Fruit fly (Drosophila melanogaster) whole organism, embryonic: ENCODE results near the gene Drsl4.

ENCODE experiments used
- Antp ChIP-seq: fragments of 200-800 bp; sonication (Bioruptor generic); optimal IDR thresholded peaks from 3 replicates; lab custom pipeline; 2016; ENCODE audit warnings: missing biosample characterization, missing genetic modification characterization
- B-H1 ChIP-seq: fragments of 200-800 bp; sonication (Bioruptor generic); IDR thresholded peaks from 3 replicates; pipeline ENCODE4 v1.3.6; 2022; ENCODE audit warnings: missing biosample characterization, missing genetic modification characterization
- CG10543 ChIP-seq: fragments of 200-800 bp; sonication (Bioruptor generic); optimal IDR thresholded peaks from 3 replicates; lab custom pipeline; 2017; ENCODE audit warnings: missing biosample characterization, mild to moderate bottlenecking, missing genetic modification characterization, moderate library complexity
- CG10979 ChIP-seq: fragments of 200-800 bp; sonication (Bioruptor generic); optimal IDR thresholded peaks from 2 replicates; lab custom pipeline; 2018; ENCODE audit warnings: missing biosample characterization, mild to moderate bottlenecking, missing genetic modification characterization, moderate library complexity
- CG12744 ChIP-seq: fragments of 200-800 bp; sonication (Bioruptor generic); optimal IDR thresholded peaks from 2 replicates; lab custom pipeline; 2016; ENCODE audit warnings: missing biosample characterization, missing genetic modification characterization
- CG16779 ChIP-seq: fragments of 200-800 bp; sonication (Bioruptor generic); IDR thresholded peaks from 2 replicates; pipeline ENCODE4 v1.3.6; 2022; ENCODE audit warnings: missing biosample characterization, missing genetic modification characterization
- CG2678 ChIP-seq: fragments of 200-800 bp; sonication (Bioruptor generic); optimal IDR thresholded peaks from 3 replicates; lab custom pipeline; 2019; ENCODE audit warnings: missing biosample characterization, mild to moderate bottlenecking, missing genetic modification characterization, moderate library complexity
- CG2875 ChIP-seq: fragments of 200-800 bp; sonication (Bioruptor generic); optimal IDR thresholded peaks from 2 replicates; lab custom pipeline; 2017; ENCODE audit warnings: missing biosample characterization, mild to moderate bottlenecking, missing genetic modification characterization, missing genetic modification reagents
- CG30020 ChIP-seq: fragments of 200-800 bp; optimal IDR thresholded peaks from 2 replicates; lab custom pipeline; 2019; ENCODE audit warnings: missing biosample characterization, mild to moderate bottlenecking, missing genetic modification characterization, moderate library complexity
- CG31441 ChIP-seq: fragments of 200-800 bp; sonication (Bioruptor generic); IDR thresholded peaks from 2 replicates; pipeline ENCODE4 v1.3.6; 2022; ENCODE audit warnings: missing biosample characterization, missing genetic modification characterization
- CG3847 ChIP-seq: fragments of 200-800 bp; sonication (Bioruptor generic); IDR thresholded peaks from 2 replicates; pipeline ENCODE4 v1.3.6; 2022; ENCODE audit warnings: missing biosample characterization, missing genetic modification characterization
- CG4282 ChIP-seq: fragments of 200-800 bp; sonication (Bioruptor generic); optimal IDR thresholded peaks from 2 replicates; lab custom pipeline; 2016; ENCODE audit warnings: missing biosample characterization, missing genetic modification characterization
- CG4730 ChIP-seq: fragments of 200-800 bp; sonication (Bioruptor generic); IDR thresholded peaks from 2 replicates; pipeline ENCODE4 v1.3.6; 2022; ENCODE audit warnings: missing biosample characterization, missing genetic modification characterization
- CG4854 ChIP-seq: fragments of 200-800 bp; sonication (Bioruptor generic); optimal IDR thresholded peaks from 2 replicates; lab custom pipeline; 2016; ENCODE audit warnings: missing biosample characterization, missing genetic modification characterization, inconsistent platforms
- CG6175 ChIP-seq: fragments of 200-800 bp; sonication (Bioruptor generic); IDR thresholded peaks from 3 replicates; pipeline ENCODE4 v1.3.6; 2022; ENCODE audit warnings: missing biosample characterization, missing genetic modification characterization
- CG6272 ChIP-seq: fragments of 200-800 bp; sonication (Bioruptor generic); IDR thresholded peaks from 2 replicates; pipeline ENCODE4 v1.3.6; 2022; ENCODE audit warnings: missing biosample characterization, missing genetic modification characterization
- CG6791 ChIP-seq: fragments of 200-800 bp; sonication (Bioruptor generic); IDR thresholded peaks from 3 replicates; pipeline ENCODE4 v1.3.6; 2022; ENCODE audit warnings: missing biosample characterization, missing genetic modification characterization; ENCODE audit not compliant: partially characterized antibody
- CG7357 ChIP-seq: fragments of 200-800 bp; sonication (Bioruptor generic); IDR thresholded peaks from 3 replicates; pipeline ENCODE4 v1.3.6; 2022; ENCODE audit warnings: missing biosample characterization, missing genetic modification characterization
- CG9609 ChIP-seq: fragments of 200-800 bp; sonication (Bioruptor generic); optimal IDR thresholded peaks from 3 replicates; lab custom pipeline; 2016; ENCODE audit warnings: missing biosample characterization, missing genetic modification characterization
- CkIIα-i1 ChIP-seq: fragments of 200-800 bp; sonication (Bioruptor generic); IDR thresholded peaks from 2 replicates; pipeline ENCODE4 v1.3.6; 2022; ENCODE audit warnings: missing biosample characterization, missing genetic modification characterization
- Doc2 ChIP-seq: fragments of 200-800 bp; sonication (Bioruptor generic); IDR thresholded peaks from 2 replicates; pipeline ENCODE4 v1.3.6; 2022; ENCODE audit warnings: missing biosample characterization, missing genetic modification characterization
- E2f2 ChIP-seq: fragments of 200-800 bp; sonication (Bioruptor generic); IDR thresholded peaks from 2 replicates; pipeline ENCODE4 v1.3.6; 2022; ENCODE audit warnings: missing biosample characterization, missing genetic modification characterization
- Eip74EF ChIP-seq, 2 experiments: fragments of 200-800 bp in 1 of 2; fragments of >200 bp in 1 of 2; sonication (Bioruptor generic) in 1 of 2; optimal IDR thresholded peaks; 2 replicates each; lab custom pipeline; 2017 to 2019; ENCODE audit warnings: missing biosample characterization in 2 of 2, missing genetic modification characterization in 2 of 2, mild to moderate bottlenecking in 1 of 2, moderate library complexity in 1 of 2
- HLH3B ChIP-seq: fragments of 200-800 bp; sonication (Bioruptor generic); IDR thresholded peaks from 2 replicates; pipeline ENCODE4 v1.3.6; 2022; ENCODE audit warnings: missing biosample characterization, missing genetic modification characterization
- HLH4C ChIP-seq: fragments of 200-800 bp; sonication (Bioruptor generic); IDR thresholded peaks from 3 replicates; pipeline ENCODE4 v1.3.6; 2022; ENCODE audit warnings: missing biosample characterization, missing genetic modification characterization; ENCODE audit not compliant: partially characterized antibody
- HLH54F ChIP-seq: fragments of 200-800 bp; sonication (Bioruptor generic); optimal IDR thresholded peaks from 3 replicates; lab custom pipeline; 2016; ENCODE audit warnings: missing biosample characterization, missing genetic modification characterization
- Hr78 ChIP-seq, 2 experiments: fragments of 200-800 bp in 1 of 2; fragments of >200 bp in 1 of 2; sonication (Bioruptor generic) in 1 of 2; optimal IDR thresholded peaks; 2 replicates each; lab custom pipeline; 2017 to 2019; ENCODE audit warnings: missing biosample characterization in 2 of 2, missing genetic modification characterization in 2 of 2, mild to moderate bottlenecking in 1 of 2, moderate library complexity in 1 of 2
- Hsf ChIP-seq: fragments of 200-800 bp; sonication (Bioruptor generic); optimal IDR thresholded peaks from 3 replicates; lab custom pipeline; 2016; ENCODE audit warnings: missing biosample characterization, missing genetic modification characterization
- NfI ChIP-seq: fragments of 200-800 bp; sonication (Bioruptor generic); optimal IDR thresholded peaks from 3 replicates; lab custom pipeline; 2018; ENCODE audit warnings: missing biosample characterization, mild to moderate bottlenecking, missing genetic modification characterization, moderate library complexity
- Side ChIP-seq: fragments of 200-800 bp; sonication (Bioruptor generic); optimal IDR thresholded peaks from 2 replicates; lab custom pipeline; 2016; ENCODE audit warnings: missing biosample characterization, missing genetic modification characterization
- Sox100B ChIP-seq: fragments of 200-800 bp; sonication (Bioruptor generic); optimal IDR thresholded peaks from 3 replicates; lab custom pipeline; 2018; ENCODE audit warnings: missing biosample characterization, mild to moderate bottlenecking, missing genetic modification characterization
- Trl ChIP-seq, 3 experiments: fragments of >200 bp in 2 of 3; fragments of 200-800 bp in 1 of 3; sonication (Bioruptor generic) in 1 of 3; optimal IDR thresholded peaks; 2 replicates in 1 of 3; 3 replicates in 2 of 3; lab custom pipeline; 2016 to 2017; ENCODE audit warnings: missing biosample characterization in 1 of 3, missing genetic modification characterization in 1 of 3
- al ChIP-seq: fragments of 200-800 bp; sonication (Bioruptor generic); IDR thresholded peaks from 2 replicates; pipeline ENCODE4 v1.3.6; 2022; ENCODE audit warnings: missing biosample characterization, missing genetic modification characterization
- caup ChIP-seq: fragments of 200-800 bp; sonication (Bioruptor generic); optimal IDR thresholded peaks from 3 replicates; lab custom pipeline; 2017; ENCODE audit warnings: missing biosample characterization, mild to moderate bottlenecking, missing genetic modification characterization, moderate library complexity; ENCODE audit not compliant: severe bottlenecking
- chif ChIP-seq, 2 experiments: fragments of 200-800 bp; sonication (Bioruptor generic); optimal IDR thresholded peaks; 3 replicates each; lab custom pipeline; 2016; ENCODE audit warnings: missing biosample characterization in 2 of 2, missing genetic modification characterization in 2 of 2
- crc ChIP-seq: fragments of 200-800 bp; sonication (Bioruptor generic); optimal IDR thresholded peaks from 2 replicates; lab custom pipeline; 2016; ENCODE audit warnings: missing biosample characterization, missing genetic modification characterization
- crol ChIP-seq: fragments of 200-800 bp; sonication (Bioruptor generic); IDR thresholded peaks from 2 replicates; pipeline ENCODE4 v1.3.6; 2022; ENCODE audit warnings: missing biosample characterization, missing genetic modification characterization
- cwo ChIP-seq: fragments of 200-800 bp; sonication (Bioruptor generic); optimal IDR thresholded peaks from 3 replicates; lab custom pipeline; 2017; ENCODE audit warnings: missing biosample characterization, missing genetic modification characterization, mild to moderate bottlenecking, moderate library complexity, missing genetic modification reagents
- dmrt99B ChIP-seq: fragments of 200-800 bp; sonication (Bioruptor generic); optimal IDR thresholded peaks from 2 replicates; lab custom pipeline; 2018; ENCODE audit warnings: missing biosample characterization, mild to moderate bottlenecking, missing genetic modification characterization, moderate library complexity
- fd102C ChIP-seq: fragments of 200-800 bp; sonication (Bioruptor generic); optimal IDR thresholded peaks from 2 replicates; lab custom pipeline; 2018; ENCODE audit warnings: missing biosample characterization, mild to moderate bottlenecking, missing genetic modification characterization, moderate library complexity
- grau ChIP-seq: fragments of 200-800 bp; optimal IDR thresholded peaks from 3 replicates; lab custom pipeline; 2019; ENCODE audit warnings: missing biosample characterization, mild to moderate bottlenecking, missing genetic modification characterization, moderate library complexity
- lab ChIP-seq: fragments of 200-800 bp; sonication (Bioruptor generic); optimal IDR thresholded peaks from 3 replicates; lab custom pipeline; 2017; ENCODE audit warnings: missing biosample characterization, missing genetic modification characterization, mild to moderate bottlenecking, moderate library complexity, missing genetic modification reagents
- mam ChIP-seq: fragments of 200-800 bp; sonication (Bioruptor generic); optimal IDR thresholded peaks from 3 replicates; lab custom pipeline; 2016; ENCODE audit warnings: missing biosample characterization, missing genetic modification characterization
- pan ChIP-seq, 4 experiments: fragments of >200 bp in 3 of 4; fragments of 200-800 bp in 1 of 4; sonication (Bioruptor generic) in 1 of 4; optimal IDR thresholded peaks in 3 of 4; IDR thresholded peaks in 1 of 4; 2 replicates each; pipeline versions ENCODE4 v1.3.6 to Lab custom; 2017 to 2022; ENCODE audit warnings: missing biosample characterization in 2 of 4, missing genetic modification characterization in 2 of 4, mixed read lengths in 1 of 4
- slbo ChIP-seq: fragments of 200-800 bp; sonication (Bioruptor generic); IDR thresholded peaks from 2 replicates; pipeline ENCODE4 v1.3.6; 2022; ENCODE audit warnings: missing biosample characterization, missing genetic modification characterization
- tgo ChIP-seq: fragments of 200-800 bp; sonication (Bioruptor generic); IDR thresholded peaks from 3 replicates; pipeline ENCODE4 v1.3.6; 2022; ENCODE audit warnings: missing biosample characterization, missing genetic modification characterization
- vvl ChIP-seq: fragments of 200-800 bp; sonication (Bioruptor generic); IDR thresholded peaks from 2 replicates; pipeline ENCODE4 v1.3.6; 2022; ENCODE audit warnings: missing biosample characterization, missing genetic modification characterization
- yki ChIP-seq: fragments of >200 bp; optimal IDR thresholded peaks from 3 replicates; lab custom pipeline; 2018

Gene Drsl4

dm6 chr3L:3319992-3320732 lies 4.7 kb downstream of the Drsl4 start (continued):
- TF ChIP-seq al (GFP tag; lab: Robert Waterston, UW) (no peak), caup (GFP tag; lab: Kevin White, UChicago) (peak; percentile 10), HLH3B (GFP tag; lab: Robert Waterston, UW) (no peak), CG31441 (GFP tag; lab: Robert Waterston, UW) (no peak), pan (optimal IDR thresholded peaks at IDR 0.05; lab: Kevin White, UChicago) (no peak), pan (GFP tag; optimal IDR thresholded peaks at IDR 0.05 in 1 of 2, IDR thresholded peaks at IDR 0.05 in 1 of 2) (peak in 1 of 2 experiments; percentile 47), HLH54F (peak; percentile 38), lab (peak; percentile 50), crol (GFP tag; lab: Robert Waterston, UW) (no peak), NfI (GFP tag; lab: Kevin White, UChicago) (peak; percentile 3), Hr78 (GFP tag; optimal IDR thresholded peaks at IDR 0.05; lab: Kevin White, UChicago) (peak in 1 of 2 experiments; percentile 97), CG4730 (GFP tag; lab: Robert Waterston, UW) (no peak), CG2875 (no peak), Sox100B (no peak), grau (tag; lab: Kevin White, UChicago) (peak; percentile 95), dmrt99B (tag; lab: Kevin White, UChicago) (no peak), fd102C (GFP tag; lab: Kevin White, UChicago) (no peak), CG2678 (peak; percentile 36), Hsf (GFP tag; lab: Kevin White, UChicago) (peak; percentile 14), Antp (GFP tag; lab: Kevin White, UChicago) (peak; percentile 34), CG7357 (GFP tag; lab: Robert Waterston, UW) (0 out of 3 replicates have a peak, but pooled peaks have one; percentile 6), vvl (GFP tag; lab: Robert Waterston, UW) (peak; percentile 24; the same call in 1 of the 2 replicates), slbo (GFP tag; lab: Robert Waterston, UW) (peak; percentile 54), Doc2 (no peak), Trl (optimal IDR thresholded peaks at IDR 0.05; lab: Kevin White, UChicago) (no peak), Trl (GFP tag; optimal IDR thresholded peaks at IDR 0.05; lab: Kevin White, UChicago) (peak; percentile 19), Eip74EF (GFP tag; optimal IDR thresholded peaks at IDR 0.05; lab: Kevin White, UChicago) (peak in 1 of 2 experiments; percentile 58), CG10979 (peak; percentile 6), CG6791 (GFP tag; lab: Robert Waterston, UW) (no peak), CG6272 (GFP tag; lab: Robert Waterston, UW) (no peak), Side (peak; percentile 7), E2f2 (GFP tag; lab: Robert Waterston, UW) (peak; percentile 7; the same call in 1 of the 2 replicates), CG4854 (GFP tag; lab: Kevin White, UChicago) (no peak), CkIIα-i1 (GFP tag; lab: Robert Waterston, UW) (no peak), mam (GFP tag; lab: Kevin White, UChicago) (peak; percentile 41), CG10543 (peak; percentile 35), CG9609 (GFP tag; lab: Kevin White, UChicago) (no peak), CG3847 (GFP tag; lab: Robert Waterston, UW) (no peak), CG4282 (GFP tag; lab: Kevin White, UChicago) (peak; percentile 43), B-H1 (GFP tag; lab: Robert Waterston, UW) (no peak), crc (GFP tag; lab: Kevin White, UChicago) (peak; percentile 6), CG30020 (tag; lab: Kevin White, UChicago) (no peak), cwo (GFP tag; lab: Kevin White, UChicago) (peak; percentile 58), HLH4C (GFP tag; lab: Robert Waterston, UW) (no peak), CG12744 (no peak), tgo (GFP tag; lab: Robert Waterston, UW) (no peak), CG16779 (GFP tag; lab: Robert Waterston, UW) (no peak), chif (GFP tag; optimal IDR thresholded peaks at IDR 0.05; lab: Kevin White, UChicago) (no peak), yki (no peak), CG6175 (GFP tag; lab: Robert Waterston, UW) (no peak)
